Fruit fly (Drosophila melanogaster): ENCODE data around the gene CG5567.

The CG5567 gene

dm6 chr3L:17802107-17802506 is 41.2 kb downstream of the CG5567 start, which contains the start of gene NUCB1 (continued):
- TF ChIP-seq CG7928 (GFP tag; optimal IDR thresholded peaks at IDR 0.05): peak; percentile 0
- TF ChIP-seq odd (GFP tag; optimal IDR thresholded peaks at IDR 0.05): no peak
- peak; percentile 59 for TF ChIP-seq CG12391 (tag; optimal IDR thresholded peaks at IDR 0.05)
- peak; percentile 23 for TF ChIP-seq pfk (GFP tag; optimal IDR thresholded peaks at IDR 0.05)
- peak; percentile 13 for TF ChIP-seq HLH54F (GFP tag; optimal IDR thresholded peaks at IDR 0.05)
- peak; percentile 7 for TF ChIP-seq Chrac-16 (GFP tag; optimal IDR thresholded peaks at IDR 0.05)
- peak; percentile 30 for TF ChIP-seq NC2α (GFP tag; optimal IDR thresholded peaks at IDR 0.05)
- TF ChIP-seq Meics (GFP tag; optimal IDR thresholded peaks at IDR 0.05): peak; percentile 23
- no peak for TF ChIP-seq CG4854 (GFP tag; optimal IDR thresholded peaks at IDR 0.05)
- peak; percentile 7 for TF ChIP-seq gcm2 (GFP tag; optimal IDR thresholded peaks at IDR 0.05)
- no peak for TF ChIP-seq CG11723 (GFP tag; optimal IDR thresholded peaks at IDR 0.05)
- TF ChIP-seq gsb-n (tag; optimal IDR thresholded peaks at IDR 0.05): no peak
- TF ChIP-seq CG7839 (tag; optimal IDR thresholded peaks at IDR 0.05): no peak
- no peak for TF ChIP-seq Vsx1 (GFP tag; optimal IDR thresholded peaks at IDR 0.05)
- TF ChIP-seq Sry-δ (GFP tag; optimal IDR thresholded peaks at IDR 0.05): peak; percentile 41
- peak; percentile 2 for TF ChIP-seq repo (GFP tag; optimal IDR thresholded peaks at IDR 0.05)
- TF ChIP-seq Poxn (GFP tag; IDR thresholded peaks at IDR 0.05): no peak; the same call in 1 of the 2 replicates
- peak; percentile 89 for TF ChIP-seq CG9797 (GFP tag; optimal IDR thresholded peaks at IDR 0.05)
- TF ChIP-seq fd102C (GFP tag; optimal IDR thresholded peaks at IDR 0.05): no peak
- TF ChIP-seq CG10431 (GFP tag; optimal IDR thresholded peaks at IDR 0.05): no peak
- no peak for TF ChIP-seq Nf-YA (GFP tag; IDR thresholded peaks at IDR 0.05)
- no peak for TF ChIP-seq p53 (GFP tag; optimal IDR thresholded peaks at IDR 0.05)
- peak; percentile 27 for TF ChIP-seq twi (tag; optimal IDR thresholded peaks at IDR 0.05)
- peak; percentile 47 to 64 for TF ChIP-seq dpn (GFP tag; optimal IDR thresholded peaks at IDR 0.05)
- no peak for TF ChIP-seq CG4404 (GFP tag; IDR thresholded peaks at IDR 0.05)
- no peak for TF ChIP-seq abd-A (tag; optimal IDR thresholded peaks at IDR 0.05)
- no peak for TF ChIP-seq CG17568 (GFP tag; optimal IDR thresholded peaks at IDR 0.05)
- no peak for TF ChIP-seq gsb (GFP tag; IDR thresholded peaks at IDR 0.05)
- TF ChIP-seq MBD-R2 (GFP tag; IDR thresholded peaks at IDR 0.05): peak; percentile 93
- TF ChIP-seq CG33213 (GFP tag; optimal IDR thresholded peaks at IDR 0.05): peak; percentile 79
- TF ChIP-seq Abd-B (GFP tag; optimal IDR thresholded peaks at IDR 0.05): peak; percentile 62
- no peak for TF ChIP-seq CG7963 (GFP tag; IDR thresholded peaks at IDR 0.05; ENCODE audit: partially characterized antibody)
- no peak for TF ChIP-seq cas (GFP tag; IDR thresholded peaks at IDR 0.05)
- no peak for TF ChIP-seq GATAe (GFP tag; conservative IDR thresholded peaks at IDR 0.05)
- TF ChIP-seq CG17385 (GFP tag; optimal IDR thresholded peaks at IDR 0.05): no peak
- TF ChIP-seq CG1832 (GFP tag; optimal IDR thresholded peaks at IDR 0.05): no peak
- peak; percentile 21; the same call in 1 of the 3 replicates for TF ChIP-seq CG34224 (GFP tag; IDR thresholded peaks at IDR 0.05; ENCODE audit: partially characterized antibody)
- no peak for TF ChIP-seq danr (GFP tag; IDR thresholded peaks at IDR 0.05)
- peak; percentile 97 for TF ChIP-seq gfzf (GFP tag; optimal IDR thresholded peaks at IDR 0.05)
- TF ChIP-seq dm (GFP tag; optimal IDR thresholded peaks at IDR 0.05): peak; percentile 54
- TF ChIP-seq Myb (GFP tag; optimal IDR thresholded peaks at IDR 0.05): peak; percentile 60
- TF ChIP-seq mam (GFP tag; optimal IDR thresholded peaks at IDR 0.05): peak; percentile 64
- peak; percentile 12 for TF ChIP-seq Mad (GFP tag; optimal IDR thresholded peaks at IDR 0.05)
- TF ChIP-seq Dp (GFP tag; optimal IDR thresholded peaks at IDR 0.05): peak; percentile 45
- TF ChIP-seq CG32532 (GFP tag; IDR thresholded peaks at IDR 0.05): peak; percentile 37; the same call in 1 of the 2 replicates
- TF ChIP-seq sisA (GFP tag; IDR thresholded peaks at IDR 0.05): no peak
- TF ChIP-seq org-1 (GFP tag; optimal IDR thresholded peaks at IDR 0.05): no peak
- peak; percentile 15 for TF ChIP-seq Camta (GFP tag; optimal IDR thresholded peaks at IDR 0.05)
- no peak for TF ChIP-seq sqz (GFP tag; optimal IDR thresholded peaks at IDR 0.05)
- peak; percentile 69; the same call in 2 of the 3 replicates for TF ChIP-seq Dbx (GFP tag; IDR thresholded peaks at IDR 0.05)
- TF ChIP-seq CG18262 (tag; optimal IDR thresholded peaks at IDR 0.05): no peak
